Fruit fly (Drosophila melanogaster): ENCODE results near the gene CG15282.

- no peak for TF ChIP-seq psq (optimal IDR thresholded peaks at IDR 0.05)
- TF ChIP-seq CG8478 (optimal IDR thresholded peaks at IDR 0.05) = no peak
- no peak for TF ChIP-seq usp (GFP tag; optimal IDR thresholded peaks at IDR 0.05)
Observed at dm6 chr2L:14680371-14680899, 31.8 kb upstream of the CG15282 start.

All from whole organism.